Fruit fly (Drosophila melanogaster): ENCODE data around the gene Gr8a.
A peak's percentile ranks its signal among the peaks of the same experiment; 100 is the strongest.

Gene Gr8a

dm6 chrX:9193604-9194003 lies 33.3 kb upstream of the Gr8a start, which contains the start of gene CG12106 (continued):
- peak; percentile 12 for TF ChIP-seq lbe (GFP tag; optimal IDR thresholded peaks at IDR 0.05)
- no peak for TF ChIP-seq nerfin-2 (GFP tag; IDR thresholded peaks at IDR 0.05; ENCODE audit: partially characterized antibody)
- no peak for TF ChIP-seq CG8281 (tag; optimal IDR thresholded peaks at IDR 0.05)
- TF ChIP-seq Dll (GFP tag; IDR thresholded peaks at IDR 0.05; ENCODE audit: partially characterized antibody), result no peak
- TF ChIP-seq CG1832 (GFP tag; optimal IDR thresholded peaks at IDR 0.05), result no peak
- TF ChIP-seq ewg (GFP tag; optimal IDR thresholded peaks at IDR 0.05), result no peak
- TF ChIP-seq Dek (tag; optimal IDR thresholded peaks at IDR 0.05), result no peak
- TF ChIP-seq Sry-β (GFP tag; optimal IDR thresholded peaks at IDR 0.05), result no peak
- no peak for TF ChIP-seq btn (GFP tag; optimal IDR thresholded peaks at IDR 0.05)
- no peak for TF ChIP-seq Ets97D (GFP tag; optimal IDR thresholded peaks at IDR 0.05)
- TF ChIP-seq ac (GFP tag; optimal IDR thresholded peaks at IDR 0.05), result no peak
- TF ChIP-seq tx (GFP tag; optimal IDR thresholded peaks at IDR 0.05), result no peak
- no peak for TF ChIP-seq Adf1 (GFP tag; IDR thresholded peaks at IDR 0.05)
- TF ChIP-seq CG2202 (tag; optimal IDR thresholded peaks at IDR 0.05), result no peak
- TF ChIP-seq CG6689 (GFP tag; IDR thresholded peaks at IDR 0.05), result peak; percentile 28; the same call in 1 of the 2 replicates
- no peak for TF ChIP-seq CG16815 (GFP tag; optimal IDR thresholded peaks at IDR 0.05)
- peak; percentile 23 for TF ChIP-seq CG4424 (GFP tag; optimal IDR thresholded peaks at IDR 0.05)
- TF ChIP-seq Max (GFP tag; optimal IDR thresholded peaks at IDR 0.05), result no peak
- peak; percentile 50 for TF ChIP-seq CG13296 (GFP tag; optimal IDR thresholded peaks at IDR 0.05)
- no peak for TF ChIP-seq CG15073 (GFP tag; optimal IDR thresholded peaks at IDR 0.05)
- no peak for TF ChIP-seq CG11247 (GFP tag; IDR thresholded peaks at IDR 0.05)
- TF ChIP-seq CG7786 (GFP tag; optimal IDR thresholded peaks at IDR 0.05), result no peak
- no peak for TF ChIP-seq sd (tag; optimal IDR thresholded peaks at IDR 0.05)
- TF ChIP-seq CG6654 (GFP tag; optimal IDR thresholded peaks at IDR 0.05), result no peak
- no peak for TF ChIP-seq repo (GFP tag; optimal IDR thresholded peaks at IDR 0.05)
- no peak for TF ChIP-seq Dip2 (GFP tag; IDR thresholded peaks at IDR 0.05)
- TF ChIP-seq CG11560 (tag; IDR thresholded peaks at IDR 0.05), result no peak
- no peak for TF ChIP-seq CG1529 (GFP tag; optimal IDR thresholded peaks at IDR 0.05)
- TF ChIP-seq CkIIα-i1 (GFP tag; IDR thresholded peaks at IDR 0.05), result no peak
- no peak for TF ChIP-seq Opbp (GFP tag; IDR thresholded peaks at IDR 0.05; ENCODE audit: partially characterized antibody)
- no peak for TF ChIP-seq fd64A (GFP tag; optimal IDR thresholded peaks at IDR 0.05)
- peak; percentile 32; the same call in 1 of the 3 replicates for TF ChIP-seq CG7357 (GFP tag; IDR thresholded peaks at IDR 0.05)
- TF ChIP-seq fd96Cb (tag; optimal IDR thresholded peaks at IDR 0.05), result peak; percentile 37
- no peak for TF ChIP-seq CG3163 (GFP tag; optimal IDR thresholded peaks at IDR 0.05)
- TF ChIP-seq Sin3A (optimal IDR thresholded peaks at IDR 0.05), result no peak
- TF ChIP-seq C15 (GFP tag; IDR thresholded peaks at IDR 0.05), result no peak
- TF ChIP-seq Ptx1 (GFP tag; IDR thresholded peaks at IDR 0.05), result no peak; the same call in none of the 2 replicates
- TF ChIP-seq CG3281 (GFP tag; optimal IDR thresholded peaks at IDR 0.05), result peak; percentile 39
- peak; percentile 36 for TF ChIP-seq HLH54F (GFP tag; optimal IDR thresholded peaks at IDR 0.05)
- TF ChIP-seq NC2β (GFP tag; optimal IDR thresholded peaks at IDR 0.05), result peak; percentile 30
- TF ChIP-seq Ravus (GFP tag; IDR thresholded peaks at IDR 0.05), result no peak
- TF ChIP-seq Scr (GFP tag; IDR thresholded peaks at IDR 0.05; ENCODE audit: partially characterized antibody), result no peak
- TF ChIP-seq Abd-B (GFP tag; optimal IDR thresholded peaks at IDR 0.05), result peak; percentile 23
- no peak for TF ChIP-seq Dfd (GFP tag; optimal IDR thresholded peaks at IDR 0.05)
- TF ChIP-seq Poxn (GFP tag; IDR thresholded peaks at IDR 0.05), result no peak
- no peak for TF ChIP-seq Mes4 (GFP tag; optimal IDR thresholded peaks at IDR 0.05)
- TF ChIP-seq gce (GFP tag; IDR thresholded peaks at IDR 0.05), result no peak
- TF ChIP-seq p53 (GFP tag; optimal IDR thresholded peaks at IDR 0.05), result no peak
- peak; percentile 8 for TF ChIP-seq cwo (GFP tag; optimal IDR thresholded peaks at IDR 0.05)
- TF ChIP-seq Hmr (GFP tag; optimal IDR thresholded peaks at IDR 0.05), result no peak
- TF ChIP-seq schlank (tag; optimal IDR thresholded peaks at IDR 0.05), result peak; percentile 19
- no peak for TF ChIP-seq NC2α (GFP tag; optimal IDR thresholded peaks at IDR 0.05)

All from whole organism, embryonic.